Fruit fly (Drosophila melanogaster): ENCODE data around the gene CG31624.

The CG31624 gene

DNA sequence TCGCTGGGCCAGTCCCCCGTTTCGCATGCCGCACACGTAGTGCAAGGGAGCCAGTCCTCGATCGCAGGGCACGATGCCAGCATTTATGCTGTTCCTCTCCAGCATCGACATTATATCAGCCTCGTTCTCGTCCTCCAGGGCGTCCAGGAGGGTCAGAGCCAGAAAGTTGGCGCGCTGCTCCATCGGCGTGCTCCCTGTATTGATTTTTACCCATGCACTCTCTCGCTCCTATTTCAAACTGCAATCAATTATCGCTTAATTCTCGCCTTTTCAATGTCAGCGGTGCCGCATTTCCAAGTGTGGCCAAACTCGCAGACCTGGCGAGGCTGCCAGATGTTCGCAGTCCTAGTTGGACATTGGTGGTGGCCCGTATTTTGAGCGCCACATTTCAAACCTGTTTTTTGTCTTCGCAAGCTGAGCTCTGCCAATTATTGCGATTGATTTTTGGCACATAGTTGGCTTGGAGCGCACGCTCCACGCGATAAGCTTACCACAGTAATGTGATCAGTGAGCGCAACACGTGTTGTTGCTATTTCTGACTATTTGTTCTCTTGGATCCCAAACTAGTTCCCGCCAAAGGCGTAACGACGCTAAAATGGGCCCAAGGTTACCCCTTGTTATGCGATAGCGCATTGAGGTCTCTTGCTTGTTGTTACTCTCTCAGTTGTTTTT, 18.2 kb upstream of the CG31624 start, which contains the start of gene CG8679:
CG8679 (minus strand) TSS at position 305 of the 672 bp plus-strand sequence.
- TF ChIP-seq svp (GFP tag) (peak; percentile 72), Eip93F (GFP tag; optimal IDR thresholded peaks at IDR 0.05) (no peak), dsx (GFP tag; optimal IDR thresholded peaks at IDR 0.05; ENCODE audit: poor library complexity, severe bottlenecking) (peak; percentile 24), CG1621 (tag; optimal IDR thresholded peaks at IDR 0.05) (peak; percentile 52)

DNA sequence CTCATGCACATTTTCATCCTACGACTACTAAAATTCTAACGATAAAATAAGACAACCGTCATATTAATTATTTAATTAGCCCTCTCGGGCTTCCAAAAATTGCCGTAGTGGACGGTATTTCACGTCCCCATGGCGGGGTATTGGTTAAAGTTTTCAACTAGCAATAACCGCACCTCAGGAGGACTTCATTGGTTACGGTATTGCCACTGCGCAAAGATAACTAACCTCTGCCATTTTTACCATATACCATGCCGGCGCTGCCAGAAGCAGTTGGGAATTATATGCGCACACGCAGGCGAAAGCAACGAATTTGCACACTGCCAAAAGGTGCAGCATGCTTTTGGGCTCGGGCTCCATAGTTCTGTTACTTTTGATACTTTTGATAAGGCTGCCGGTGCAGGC, 14.8 kb upstream of the CG31624 start:
- TF ChIP-seq Hr4 (GFP tag; optimal IDR thresholded peaks at IDR 0.05) (no peak), CG8119 (GFP tag; IDR thresholded peaks at IDR 0.05) (no peak), CG4318 (GFP tag; optimal IDR thresholded peaks at IDR 0.05) (no peak), CG6276 (GFP tag; optimal IDR thresholded peaks at IDR 0.05) (no peak), Ets96B (tag; optimal IDR thresholded peaks at IDR 0.05) (peak; percentile 30), CG6163 (GFP tag; IDR thresholded peaks at IDR 0.05) (0 out of 3 replicates have a peak, but pooled peaks have one; percentile 39), CG32006 (GFP tag; optimal IDR thresholded peaks at IDR 0.05) (no peak), ss (GFP tag; optimal IDR thresholded peaks at IDR 0.05) (no peak), fkh (GFP tag; optimal IDR thresholded peaks at IDR 0.05) (no peak), vri (GFP tag; optimal IDR thresholded peaks at IDR 0.05) (peak; percentile 59), acj6 (GFP tag; optimal IDR thresholded peaks at IDR 0.05) (no peak), CG31627 (GFP tag; optimal IDR thresholded peaks at IDR 0.05) (peak; percentile 49), Lpt (GFP tag; optimal IDR thresholded peaks at IDR 0.05) (no peak), Eip75B (GFP tag; optimal IDR thresholded peaks at IDR 0.05) (peak; percentile 58), Smox (GFP tag; optimal IDR thresholded peaks at IDR 0.05) (peak; percentile 62), dac (GFP tag; optimal IDR thresholded peaks at IDR 0.05) (no peak), CG11294 (GFP tag; IDR thresholded peaks at IDR 0.05) (no peak), achi (GFP tag; optimal IDR thresholded peaks at IDR 0.05) (no peak), CG10669 (GFP tag; optimal IDR thresholded peaks at IDR 0.05) (no peak), CG3032 (tag; optimal IDR thresholded peaks at IDR 0.05) (no peak), Eip93F (GFP tag; optimal IDR thresholded peaks at IDR 0.05) (no peak), pdm3 (GFP tag; optimal IDR thresholded peaks at IDR 0.05) (peak; percentile 43), svp (GFP tag) (peak; percentile 88), dsx (GFP tag; optimal IDR thresholded peaks at IDR 0.05; ENCODE audit: poor library complexity, severe bottlenecking) (no peak), CG8319 (GFP tag; optimal IDR thresholded peaks at IDR 0.05) (no peak), CG8632 (GFP tag; optimal IDR thresholded peaks at IDR 0.05) (no peak), Gug (GFP tag; IDR thresholded peaks at IDR 0.05) (no peak), fd59A (GFP tag; optimal IDR thresholded peaks at IDR 0.05) (no peak), Ets21C (GFP tag; optimal IDR thresholded peaks at IDR 0.05) (no peak), CG11902 (GFP tag; optimal IDR thresholded peaks at IDR 0.05) (no peak), salr (GFP tag; optimal IDR thresholded peaks at IDR 0.05) (no peak), spab (GFP tag; optimal IDR thresholded peaks at IDR 0.05) (no peak), lz (GFP tag; optimal IDR thresholded peaks at IDR 0.05) (peak; percentile 48), CG9139 (GFP tag; optimal IDR thresholded peaks at IDR 0.05) (no peak), Hr39 (GFP tag; optimal IDR thresholded peaks at IDR 0.05) (no peak), CG34406 (GFP tag; optimal IDR thresholded peaks at IDR 0.05) (no peak), OdsH (GFP tag; optimal IDR thresholded peaks at IDR 0.05) (peak; percentile 39), Blimp-1 (GFP tag; optimal IDR thresholded peaks at IDR 0.05) (no peak), CG16779 (tag; optimal IDR thresholded peaks at IDR 0.05) (no peak), topi (GFP tag; optimal IDR thresholded peaks at IDR 0.05) (peak; percentile 63), CG7368 (GFP tag; optimal IDR thresholded peaks at IDR 0.05) (no peak), Sox102F (GFP tag; optimal IDR thresholded peaks at IDR 0.05) (peak; percentile 48), CG11762 (GFP tag; optimal IDR thresholded peaks at IDR 0.05; ENCODE audit: insufficient read depth) (no peak), eg (GFP tag; IDR thresholded peaks at IDR 0.05) (no peak), Hr38 (GFP tag; optimal IDR thresholded peaks at IDR 0.05) (no peak), Eip78C (GFP tag) (peak; percentile 75), CG15336 (GFP tag; IDR thresholded peaks at IDR 0.05) (no peak), CG6808 (GFP tag; optimal IDR thresholded peaks at IDR 0.05) (no peak)
